Worm (Caenorhabditis elegans): ENCODE measurements around the gene B0252.5.

B0252.5 gene

DNA sequence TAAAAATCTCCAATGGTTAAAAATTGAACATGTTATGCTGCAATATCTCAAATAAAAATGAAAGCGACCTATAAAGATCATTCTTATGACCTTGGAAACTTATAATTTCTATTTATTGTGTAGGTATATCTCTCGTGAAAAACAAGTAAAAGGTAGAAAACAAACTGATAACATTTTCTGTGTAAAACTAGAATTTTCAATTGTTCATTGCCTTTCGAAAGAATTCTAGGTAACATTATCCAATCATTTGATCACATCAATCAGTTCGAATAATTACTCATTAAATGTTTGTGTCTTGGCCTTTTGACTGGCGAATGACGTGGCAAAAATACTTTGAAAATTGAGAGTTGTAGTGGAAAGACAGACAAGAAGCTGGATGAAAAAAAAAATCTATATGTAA is 40.8 kb downstream of the B0252.5 start:
- TF ChIP-seq ztf-16 (tag; optimal IDR thresholded peaks at IDR 0.05) (no peak), ceh-31 (tag; optimal IDR thresholded peaks at IDR 0.05) (no peak), hlh-8 (tag; optimal IDR thresholded peaks at IDR 0.05) (no peak), pha-2 (tag; optimal IDR thresholded peaks at IDR 0.05) (no peak), ceh-18 (tag; optimal IDR thresholded peaks at IDR 0.05) (no peak), K09A11.1 (tag; optimal IDR thresholded peaks at IDR 0.05; ENCODE audit: insufficient read depth) (no peak), hlh-15 (tag; optimal IDR thresholded peaks at IDR 0.05) (no peak), zip-5 (tag; optimal IDR thresholded peaks at IDR 0.05) (no peak), C38D4.7 (GFP tag; optimal IDR thresholded peaks at IDR 0.05) (no peak), ref-2 (tag; optimal IDR thresholded peaks at IDR 0.05) (no peak), hlh-13 (GFP tag; optimal IDR thresholded peaks at IDR 0.05) (no peak), gmeb-2 (tag; optimal IDR thresholded peaks at IDR 0.05) (no peak), tbx-7 (tag; optimal IDR thresholded peaks at IDR 0.05) (no peak), unc-86 (tag; optimal IDR thresholded peaks at IDR 0.05) (no peak), unc-55 (GFP tag; optimal IDR thresholded peaks at IDR 0.05) (no peak), nhr-232 (tag; optimal IDR thresholded peaks at IDR 0.05) (no peak), syd-9 (tag; optimal IDR thresholded peaks at IDR 0.05) (no peak), ceh-9 (tag; optimal IDR thresholded peaks at IDR 0.05) (no peak), ceh-30 (tag; optimal IDR thresholded peaks at IDR 0.05) (no peak)

DNA sequence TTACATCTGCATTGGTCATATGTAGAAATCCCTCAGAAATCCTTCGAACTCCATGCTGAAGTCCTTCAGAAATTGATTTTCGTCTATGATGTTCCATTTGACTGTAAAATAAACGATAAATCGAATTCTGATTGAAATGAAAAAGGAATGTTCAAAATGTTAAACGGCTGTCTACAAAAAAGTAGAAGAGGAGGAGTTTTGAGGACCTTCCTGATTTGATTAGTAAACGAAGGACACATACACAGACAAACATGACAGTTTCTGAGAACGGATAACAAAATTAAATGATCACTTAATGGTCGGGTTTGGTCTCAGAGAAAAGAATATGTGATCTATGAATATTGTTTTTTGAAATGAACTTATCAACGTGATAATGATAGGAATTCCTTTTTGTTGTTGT is 41.7 kb downstream of the B0252.5 start, which contains the start of gene slc-36.5:
slc-36.5 (minus strand) TSS at position 101 of the 400 bp plus-strand sequence.
- TF ChIP-seq ceh-18 (tag; optimal IDR thresholded peaks at IDR 0.05), result no peak
- TF ChIP-seq gmeb-2 (tag; optimal IDR thresholded peaks at IDR 0.05), result no peak
- TF ChIP-seq ztf-16 (tag; optimal IDR thresholded peaks at IDR 0.05), result no peak
- TF ChIP-seq C08G9.2 (tag; optimal IDR thresholded peaks at IDR 0.05), result no peak
- TF ChIP-seq fkh-6 (tag; optimal IDR thresholded peaks at IDR 0.05), result no peak
- no peak for TF ChIP-seq ceh-19 (GFP tag; optimal IDR thresholded peaks at IDR 0.05)
- no peak for TF ChIP-seq pros-1 (tag; optimal IDR thresholded peaks at IDR 0.05)
- no peak for TF ChIP-seq fax-1 (tag; optimal IDR thresholded peaks at IDR 0.05)
- no peak for TF ChIP-seq unc-86 (tag; optimal IDR thresholded peaks at IDR 0.05)
- no peak for TF ChIP-seq tbx-7 (tag; optimal IDR thresholded peaks at IDR 0.05)
- no peak for TF ChIP-seq pat-9 (tag; optimal IDR thresholded peaks at IDR 0.05)
- no peak for TF ChIP-seq K02D7.2 (tag; optimal IDR thresholded peaks at IDR 0.05)
- TF ChIP-seq lin-11 (tag; optimal IDR thresholded peaks at IDR 0.05), result no peak

DNA sequence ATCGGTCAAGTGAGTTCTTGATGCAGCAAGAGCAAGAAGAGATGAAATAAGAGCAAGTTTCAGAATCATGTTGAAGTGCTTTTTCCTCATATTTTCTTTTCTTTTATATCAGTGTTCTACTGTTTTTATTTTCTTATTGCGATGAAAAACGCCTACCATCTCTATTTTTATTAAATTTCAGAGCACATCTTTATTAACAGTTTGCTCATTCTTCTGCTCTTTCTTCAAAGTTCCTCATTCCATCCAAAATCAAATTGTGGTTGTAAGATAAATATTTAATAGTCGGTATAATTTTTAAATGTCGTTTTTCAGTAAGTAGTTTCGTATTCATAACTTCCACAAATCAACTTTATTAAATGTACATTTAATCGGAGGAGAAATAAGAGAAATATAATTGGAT is 46.2 kb downstream of the B0252.5 start, which contains the start of gene C44B7.5:
C44B7.5 (minus strand) TSS at position 101 of the 400 bp plus-strand sequence.
- TF ChIP-seq dmd-4 (tag; optimal IDR thresholded peaks at IDR 0.05; ENCODE audit: borderline replicate concordance) (no peak), fax-1 (tag; optimal IDR thresholded peaks at IDR 0.05) (no peak)

DNA sequence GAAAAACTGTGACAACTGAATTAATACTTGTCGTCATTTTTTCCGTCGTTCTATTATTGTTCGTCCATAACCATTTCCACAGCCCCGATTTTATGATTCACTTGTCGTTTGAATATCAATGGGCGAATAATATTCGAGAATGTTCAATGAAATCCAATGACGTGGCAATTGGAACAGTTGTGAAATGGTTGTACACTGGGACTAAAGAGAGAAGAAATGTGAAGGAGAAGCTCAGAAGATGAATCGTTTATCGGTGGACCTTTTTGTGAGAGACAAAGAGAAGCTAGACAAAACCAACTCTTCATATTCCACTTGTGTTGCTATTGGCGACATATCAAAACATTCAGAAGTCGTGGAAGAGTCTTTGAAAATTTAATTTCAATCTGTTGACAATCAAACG is 47.9 kb downstream of the B0252.5 start, which contains the start of gene clhm-1:
clhm-1 (minus strand) TSS at position 207 of the 400 bp plus-strand sequence.
- TF ChIP-seq che-1 (tag; optimal IDR thresholded peaks at IDR 0.05) (no peak), tbx-7 (tag; optimal IDR thresholded peaks at IDR 0.05) (no peak), hlh-30 (tag; optimal IDR thresholded peaks at IDR 0.05; ENCODE audit: insufficient read depth) (no peak), fax-1 (tag; optimal IDR thresholded peaks at IDR 0.05) (no peak), ttx-3 (tag; optimal IDR thresholded peaks at IDR 0.05) (no peak), rnt-1 (tag; optimal IDR thresholded peaks at IDR 0.05) (no peak), ceh-2 (tag; optimal IDR thresholded peaks at IDR 0.05) (no peak), pha-4 (tag; optimal IDR thresholded peaks at IDR 0.05) (no peak), ztf-16 (tag; optimal IDR thresholded peaks at IDR 0.05) (no peak), ceh-19 (GFP tag; optimal IDR thresholded peaks at IDR 0.05) (no peak), lin-11 (tag; optimal IDR thresholded peaks at IDR 0.05) (no peak), elt-2 (tag; optimal IDR thresholded peaks at IDR 0.05) (no peak), K09A11.1 (tag; optimal IDR thresholded peaks at IDR 0.05; ENCODE audit: insufficient read depth) (no peak), ref-2 (tag; optimal IDR thresholded peaks at IDR 0.05) (no peak)

Measured in whole organism, late embryonic.